Worm (Caenorhabditis elegans): ENCODE measurements around the gene F35E8.9.

- TF ChIP-seq sea-1 (GFP tag; conservative IDR thresholded peaks at IDR 0.05): no peak
- TF ChIP-seq tbx-11 (GFP tag; IDR thresholded peaks at IDR 0.05): no peak
- no peak for TF ChIP-seq ama-1 (optimal IDR thresholded peaks at IDR 0.05)
- TF ChIP-seq ceh-13 (GFP tag; optimal IDR thresholded peaks at IDR 0.05): no peak
Measured at ce11 chrV:15885967-15886366, 31.4 kb downstream of the F35E8.9 start, which contains the start of gene T06C12.9.
